Worm (Caenorhabditis elegans): ENCODE results near the gene F19B2.5.

ce11 chrV:20192102-20192880 lies 28.3 kb upstream of the F19B2.5 start, which contains the start of the genes fbxa-115 and Y113G7B.27:
- TF ChIP-seq ama-1 (optimal IDR thresholded peaks at IDR 0.05), result no peak
- no peak for TF ChIP-seq ama-1 (GFP tag; optimal IDR thresholded peaks at IDR 0.05)
- TF ChIP-seq ceh-27 (GFP tag; optimal IDR thresholded peaks at IDR 0.05), result no peak
- TF ChIP-seq ceh-40 (GFP tag; IDR thresholded peaks at IDR 0.05), result no peak
- TF ChIP-seq zim-3 (tag; optimal IDR thresholded peaks at IDR 0.05), result no peak
- no peak for TF ChIP-seq egl-44 (GFP tag; IDR thresholded peaks at IDR 0.05)
- no peak for TF ChIP-seq fkh-3 (tag; optimal IDR thresholded peaks at IDR 0.05)
- TF ChIP-seq snpc-1.3 (tag; optimal IDR thresholded peaks at IDR 0.05; ENCODE audit: insufficient read depth), result no peak
